Fruit fly (Drosophila melanogaster) whole organism, embryonic: Measurements from ENCODE around the gene Os-C.

ENCODE experiments used
- Abd-B ChIP-seq: fragments of 200-800 bp; sonication (Bioruptor generic); optimal IDR thresholded peaks from 2 replicates; lab custom pipeline; 2018; ENCODE audit warnings: missing biosample characterization, mild to moderate bottlenecking, missing genetic modification characterization, moderate library complexity
- Adf1 ChIP-seq: fragments of 200-800 bp; sonication (Bioruptor generic); IDR thresholded peaks from 2 replicates; pipeline ENCODE4 v1.3.6; 2022; ENCODE audit warnings: missing biosample characterization, missing genetic modification characterization
- Blimp-1 ChIP-seq: fragments of 200-800 bp; sonication (Bioruptor generic); optimal IDR thresholded peaks from 3 replicates; lab custom pipeline; 2018; ENCODE audit warnings: missing biosample characterization, missing genetic modification characterization, mild to moderate bottlenecking, moderate library complexity, missing genetic modification reagents
- CG10543 ChIP-seq: fragments of 200-800 bp; sonication (Bioruptor generic); optimal IDR thresholded peaks from 3 replicates; lab custom pipeline; 2017; ENCODE audit warnings: missing biosample characterization, mild to moderate bottlenecking, missing genetic modification characterization, moderate library complexity
- CG10565 ChIP-seq: fragments of 200-800 bp; sonication (Bioruptor generic); optimal IDR thresholded peaks from 3 replicates; lab custom pipeline; 2016; ENCODE audit warnings: missing biosample characterization, mild to moderate bottlenecking, missing genetic modification characterization
- CG10654 ChIP-seq: fragments of 200-800 bp; sonication (Bioruptor generic); optimal IDR thresholded peaks from 2 replicates; lab custom pipeline; 2016; ENCODE audit warnings: missing biosample characterization, missing genetic modification characterization
- CG13287 ChIP-seq: fragments of 200-800 bp; sonication (Bioruptor generic); IDR thresholded peaks from 2 replicates; pipeline ENCODE4 v1.3.6; 2022; ENCODE audit warnings: missing biosample characterization, missing genetic modification characterization; ENCODE audit not compliant: partially characterized antibody
- CG13296 ChIP-seq: fragments of 200-800 bp; sonication (Bioruptor generic); optimal IDR thresholded peaks from 3 replicates; lab custom pipeline; 2018; ENCODE audit warnings: missing biosample characterization, mild to moderate bottlenecking, missing genetic modification characterization
- CG13624 ChIP-seq: fragments of 200-800 bp; sonication (Bioruptor generic); optimal IDR thresholded peaks from 2 replicates; lab custom pipeline; 2016; ENCODE audit warnings: missing biosample characterization, missing genetic modification characterization
- CG14667 ChIP-seq: fragments of 200-800 bp; sonication (Bioruptor generic); IDR thresholded peaks from 2 replicates; pipeline ENCODE4 v1.3.6; 2022; ENCODE audit warnings: missing biosample characterization, missing genetic modification characterization
- CG17385 ChIP-seq: fragments of 200-800 bp; sonication (Bioruptor generic); optimal IDR thresholded peaks from 3 replicates; lab custom pipeline; 2018; ENCODE audit warnings: missing biosample characterization, mild to moderate bottlenecking, missing genetic modification characterization
- CG1832 ChIP-seq: fragments of 200-800 bp; sonication (Bioruptor generic); optimal IDR thresholded peaks from 2 replicates; lab custom pipeline; 2017; ENCODE audit warnings: missing biosample characterization, mild to moderate bottlenecking, missing genetic modification characterization, inconsistent platforms
- CG2678 ChIP-seq: fragments of 200-800 bp; sonication (Bioruptor generic); optimal IDR thresholded peaks from 3 replicates; lab custom pipeline; 2019; ENCODE audit warnings: missing biosample characterization, mild to moderate bottlenecking, missing genetic modification characterization, moderate library complexity
- CG2875 ChIP-seq: fragments of 200-800 bp; sonication (Bioruptor generic); optimal IDR thresholded peaks from 2 replicates; lab custom pipeline; 2017; ENCODE audit warnings: missing biosample characterization, mild to moderate bottlenecking, missing genetic modification characterization, missing genetic modification reagents
- CG32532 ChIP-seq: fragments of 200-800 bp; sonication (Bioruptor generic); IDR thresholded peaks from 2 replicates; pipeline ENCODE4 v1.3.6; 2022; ENCODE audit warnings: missing biosample characterization, missing genetic modification characterization
- CG4730 ChIP-seq: fragments of 200-800 bp; sonication (Bioruptor generic); IDR thresholded peaks from 2 replicates; pipeline ENCODE4 v1.3.6; 2022; ENCODE audit warnings: missing biosample characterization, missing genetic modification characterization
- CG5245 ChIP-seq: fragments of 200-800 bp; sonication (Bioruptor generic); optimal IDR thresholded peaks from 3 replicates; lab custom pipeline; 2016; ENCODE audit warnings: missing biosample characterization, missing genetic modification characterization
- CG6791 ChIP-seq: fragments of 200-800 bp; sonication (Bioruptor generic); IDR thresholded peaks from 3 replicates; pipeline ENCODE4 v1.3.6; 2022; ENCODE audit warnings: missing biosample characterization, missing genetic modification characterization; ENCODE audit not compliant: partially characterized antibody
- CG6854 ChIP-seq: fragments of 200-800 bp; sonication (Bioruptor generic); optimal IDR thresholded peaks from 3 replicates; lab custom pipeline; 2017; ENCODE audit warnings: missing biosample characterization, mild to moderate bottlenecking, missing genetic modification characterization
- CG8359 ChIP-seq: fragments of 200-800 bp; sonication (Bioruptor generic); optimal IDR thresholded peaks from 2 replicates; lab custom pipeline; 2017; ENCODE audit warnings: missing biosample characterization, mild to moderate bottlenecking, missing genetic modification characterization, borderline replicate concordance
- CG9797 ChIP-seq: fragments of 200-800 bp; sonication (Bioruptor generic); optimal IDR thresholded peaks from 3 replicates; lab custom pipeline; 2018; ENCODE audit warnings: missing biosample characterization, mild to moderate bottlenecking, missing genetic modification characterization
- CG9876 ChIP-seq: fragments of 200-800 bp; sonication (Bioruptor generic); optimal IDR thresholded peaks from 2 replicates; lab custom pipeline; 2016; ENCODE audit warnings: missing biosample characterization, missing genetic modification characterization
- Dll ChIP-seq: fragments of 200-800 bp; sonication (Bioruptor generic); IDR thresholded peaks from 4 replicates; pipeline ENCODE4 v1.3.6; 2022; ENCODE audit warnings: missing biosample characterization, missing genetic modification characterization; ENCODE audit not compliant: partially characterized antibody
- Doc2 ChIP-seq: fragments of 200-800 bp; sonication (Bioruptor generic); IDR thresholded peaks from 2 replicates; pipeline ENCODE4 v1.3.6; 2022; ENCODE audit warnings: missing biosample characterization, missing genetic modification characterization
- Eip74EF ChIP-seq, 2 experiments: fragments of 200-800 bp in 1 of 2; fragments of >200 bp in 1 of 2; sonication (Bioruptor generic) in 1 of 2; optimal IDR thresholded peaks; 2 replicates each; lab custom pipeline; 2017 to 2019; ENCODE audit warnings: missing biosample characterization in 2 of 2, missing genetic modification characterization in 2 of 2, mild to moderate bottlenecking in 1 of 2, moderate library complexity in 1 of 2
- Jarid2 ChIP-seq: fragments of 200-800 bp; sonication (Bioruptor generic); optimal IDR thresholded peaks from 3 replicates; lab custom pipeline; 2017; ENCODE audit warnings: mild to moderate bottlenecking, missing biosample characterization, missing genetic modification reagents, missing genetic modification characterization
- Med ChIP-seq: fragments of 200-800 bp; sonication (Bioruptor generic); peaks from one replicate; lab custom pipeline; 2016; ENCODE audit warnings: missing biosample characterization, missing genetic modification characterization, mild to moderate bottlenecking, inconsistent platforms, moderate library complexity
- Mrtf ChIP-seq: fragments of 200-800 bp; sonication (Bioruptor generic); IDR thresholded peaks from 3 replicates; pipeline ENCODE4 v1.3.6; 2022; ENCODE audit warnings: missing biosample characterization, missing genetic modification characterization
- Myb ChIP-seq: fragments of 200-800 bp; sonication (Bioruptor generic); optimal IDR thresholded peaks from 2 replicates; lab custom pipeline; 2016; ENCODE audit warnings: missing biosample characterization, missing genetic modification characterization
- Poxn ChIP-seq: fragments of 200-800 bp; sonication (Bioruptor generic); IDR thresholded peaks from 2 replicates; pipeline ENCODE4 v1.3.6; 2022; ENCODE audit warnings: missing biosample characterization, missing genetic modification characterization
- Ptx1 ChIP-seq: fragments of 200-800 bp; sonication (Bioruptor generic); IDR thresholded peaks from 2 replicates; pipeline ENCODE4 v1.3.6; 2022; ENCODE audit warnings: missing biosample characterization, missing genetic modification characterization
- Rfx ChIP-seq: fragments of 200-800 bp; sonication (Bioruptor generic); IDR thresholded peaks from 2 replicates; pipeline ENCODE4 v1.3.6; 2022; ENCODE audit warnings: missing biosample characterization, missing genetic modification characterization
- Sox102F ChIP-seq: fragments of 200-800 bp; sonication (Bioruptor generic); optimal IDR thresholded peaks from 2 replicates; lab custom pipeline; 2018; ENCODE audit warnings: missing biosample characterization, mild to moderate bottlenecking, missing genetic modification characterization, moderate library complexity
- chinmo ChIP-seq: fragments of 200-800 bp; sonication (Bioruptor generic); IDR thresholded peaks from 4 replicates; pipeline ENCODE4 v1.3.6; 2022; ENCODE audit warnings: missing biosample characterization, missing genetic modification characterization; ENCODE audit not compliant: partially characterized antibody
- ci ChIP-seq: fragments of 200-800 bp; sonication (Bioruptor generic); IDR thresholded peaks from 3 replicates; pipeline ENCODE4 v1.3.6; 2022; ENCODE audit warnings: missing biosample characterization, missing genetic modification characterization
- dimm ChIP-seq: fragments of 200-800 bp; sonication (Bioruptor generic); IDR thresholded peaks from 2 replicates; pipeline ENCODE4 v1.3.6; 2022; ENCODE audit warnings: missing biosample characterization, missing genetic modification characterization
- grn ChIP-seq: fragments of 200-800 bp; sonication (Bioruptor generic); optimal IDR thresholded peaks from 3 replicates; lab custom pipeline; 2017; ENCODE audit warnings: missing biosample characterization, missing genetic modification characterization
- gsb ChIP-seq: fragments of 200-800 bp; sonication (Bioruptor generic); IDR thresholded peaks from 2 replicates; pipeline ENCODE4 v1.3.6; 2022; ENCODE audit warnings: missing biosample characterization, missing genetic modification characterization
- hkb ChIP-seq, 2 experiments: fragments of 200-800 bp in 1 of 2; fragments of >200 bp in 1 of 2; sonication (Bioruptor generic) in 1 of 2; IDR thresholded peaks in 1 of 2; optimal IDR thresholded peaks in 1 of 2; 2 replicates each; pipeline versions ENCODE4 v1.3.6 to Lab custom; 2017 to 2022; ENCODE audit warnings: missing biosample characterization in 1 of 2, missing genetic modification characterization in 1 of 2
- kah ChIP-seq: fragments of 200-800 bp; sonication (Bioruptor generic); optimal IDR thresholded peaks from 2 replicates; lab custom pipeline; 2018; ENCODE audit warnings: missing biosample characterization, mild to moderate bottlenecking, missing genetic modification characterization
- lab ChIP-seq: fragments of 200-800 bp; sonication (Bioruptor generic); optimal IDR thresholded peaks from 3 replicates; lab custom pipeline; 2017; ENCODE audit warnings: missing biosample characterization, missing genetic modification characterization, mild to moderate bottlenecking, moderate library complexity, missing genetic modification reagents
- nom ChIP-seq: fragments of 200-800 bp; sonication (Bioruptor generic); optimal IDR thresholded peaks from 2 replicates; lab custom pipeline; 2017; ENCODE audit warnings: missing biosample characterization, missing genetic modification characterization, mild to moderate bottlenecking, moderate library complexity, missing genetic modification reagents
- org-1 ChIP-seq: fragments of 200-800 bp; sonication (Bioruptor generic); optimal IDR thresholded peaks from 2 replicates; lab custom pipeline; 2017; ENCODE audit warnings: missing biosample characterization, missing genetic modification characterization
- prd ChIP-seq, 3 experiments: fragments of >200 bp in 2 of 3; fragments of 200-800 bp in 1 of 3; sonication (Bioruptor generic) in 1 of 3; optimal IDR thresholded peaks in 2 of 3; IDR thresholded peaks in 1 of 3; 2 replicates in 2 of 3; 3 replicates in 1 of 3; pipeline versions ENCODE4 v1.3.6 to Lab custom; 2017 to 2022; ENCODE audit warnings: missing biosample characterization in 1 of 3, missing genetic modification characterization in 1 of 3
- sens-2 ChIP-seq: fragments of 200-800 bp; sonication (Bioruptor generic); IDR thresholded peaks from 2 replicates; pipeline ENCODE4 v1.3.6; 2022; ENCODE audit warnings: missing biosample characterization, missing genetic modification characterization
- slbo ChIP-seq: fragments of 200-800 bp; sonication (Bioruptor generic); IDR thresholded peaks from 2 replicates; pipeline ENCODE4 v1.3.6; 2022; ENCODE audit warnings: missing biosample characterization, missing genetic modification characterization
- sr ChIP-seq: fragments of 200-800 bp; sonication (Bioruptor generic); IDR thresholded peaks from 3 replicates; pipeline ENCODE4 v1.3.6; 2022; ENCODE audit warnings: missing biosample characterization, missing genetic modification characterization
- stc ChIP-seq: fragments of 200-800 bp; sonication (Bioruptor generic); IDR thresholded peaks from 2 replicates; pipeline ENCODE4 v1.3.6; 2022; ENCODE audit warnings: missing biosample characterization, missing genetic modification characterization
- wor ChIP-seq: fragments of 200-800 bp; sonication (Bioruptor generic); IDR thresholded peaks from 2 replicates; pipeline ENCODE4 v1.3.6; 2022; ENCODE audit warnings: missing biosample characterization, missing genetic modification characterization

Os-C gene

DNA sequence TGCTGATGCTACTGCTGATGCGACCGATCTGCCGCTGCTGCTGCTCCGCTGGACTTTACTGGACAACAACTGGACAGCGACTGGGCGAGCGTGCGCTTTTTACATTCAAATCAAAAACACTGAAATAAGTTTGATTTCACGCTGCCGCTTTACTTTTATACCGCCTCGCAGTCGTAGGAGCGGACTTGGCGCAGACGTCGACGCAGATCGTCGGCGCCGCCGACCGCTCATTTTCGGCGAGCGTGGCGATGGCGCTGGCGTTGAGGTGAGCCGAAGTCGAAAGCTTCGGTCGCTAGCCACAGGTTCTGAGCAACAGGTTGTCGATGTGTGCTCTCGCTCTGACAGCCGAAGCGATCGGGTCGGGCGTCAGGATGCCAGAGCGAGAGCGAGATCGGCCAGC lies 17.0 kb downstream of the Os-C start, which contains the start of gene Elovl7:
Elovl7 (minus strand) TSS at position 131 of the 400 bp plus-strand sequence.
- TF ChIP-seq stc (GFP tag; lab: Robert Waterston, UW): peak; percentile 41; the same call in 1 of the 2 replicates
- 0 out of 3 replicates have a peak, but pooled peaks have one; percentile 47 for TF ChIP-seq ci
- peak; percentile 93 for TF ChIP-seq Adf1 (GFP tag; lab: Robert Waterston, UW)
- TF ChIP-seq Abd-B: no peak
- TF ChIP-seq CG2678 (tag; lab: Kevin White, UChicago): no peak
- peak in 1 of 2 experiments; percentile 17 for TF ChIP-seq Eip74EF (GFP tag; optimal IDR thresholded peaks at IDR 0.05; lab: Kevin White, UChicago)
- no peak for TF ChIP-seq Rfx (GFP tag; lab: Robert Waterston, UW)
- no peak for TF ChIP-seq Sox102F (GFP tag; lab: Kevin White, UChicago)
- no peak for TF ChIP-seq wor (GFP tag; lab: Robert Waterston, UW)
- TF ChIP-seq chinmo (GFP tag; lab: Robert Waterston, UW): 0 out of 4 replicates have a peak, but pooled peaks have one; percentile 44
- no peak for TF ChIP-seq Ptx1
- TF ChIP-seq CG10654 (GFP tag; lab: Kevin White, UChicago): no peak
- no peak for TF ChIP-seq CG17385 (GFP tag; lab: Kevin White, UChicago)
- TF ChIP-seq CG32532: 0 out of 2 replicates have a peak, but pooled peaks have one; percentile 12
- TF ChIP-seq CG4730 (GFP tag; lab: Robert Waterston, UW): no peak
- TF ChIP-seq lab: peak; percentile 18
- peak; percentile 21 for TF ChIP-seq nom (GFP tag; lab: Kevin White, UChicago)
- TF ChIP-seq dimm: no peak
- TF ChIP-seq CG2875 (GFP tag; lab: Kevin White, UChicago): no peak
- 0 out of 4 replicates have a peak, but pooled peaks have one; percentile 15 for TF ChIP-seq Dll
- TF ChIP-seq CG10543 (GFP tag; lab: Kevin White, UChicago): peak; percentile 27
- TF ChIP-seq Mrtf (GFP tag; lab: Robert Waterston, UW): no peak
- TF ChIP-seq prd (optimal IDR thresholded peaks at IDR 0.05; lab: Kevin White, UChicago): no peak
- no peak for TF ChIP-seq prd (GFP tag; IDR thresholded peaks at IDR 0.05; lab: Robert Waterston, UW)
- peak; percentile 37; the same call in 1 of the 2 replicates for TF ChIP-seq CG13287 (GFP tag; lab: Robert Waterston, UW)
- no peak for TF ChIP-seq hkb (optimal IDR thresholded peaks at IDR 0.05; lab: Kevin White, UChicago)
- no peak for TF ChIP-seq hkb (GFP tag; IDR thresholded peaks at IDR 0.05; lab: Robert Waterston, UW)
- peak; percentile 23; the same call in 1 of the 2 replicates for TF ChIP-seq slbo (GFP tag; lab: Robert Waterston, UW)
- TF ChIP-seq CG9797: no peak
- no peak for TF ChIP-seq Myb
- TF ChIP-seq CG5245 (GFP tag; lab: Kevin White, UChicago): no peak
- TF ChIP-seq CG10565 (GFP tag; lab: Kevin White, UChicago): no peak
- TF ChIP-seq Med: peak; percentile 83
- TF ChIP-seq CG1832 (GFP tag; lab: Kevin White, UChicago): peak; percentile 22
- TF ChIP-seq CG13624: peak; percentile 1
- no peak for TF ChIP-seq grn (GFP tag; lab: Kevin White, UChicago)
- no peak for TF ChIP-seq Doc2
- TF ChIP-seq sr (GFP tag; lab: Robert Waterston, UW): 0 out of 3 replicates have a peak, but pooled peaks have one; percentile 6
- TF ChIP-seq Jarid2 (GFP tag; lab: Kevin White, UChicago): peak; percentile 32
- TF ChIP-seq Poxn (GFP tag; lab: Robert Waterston, UW): no peak
- TF ChIP-seq CG13296 (GFP tag; lab: Kevin White, UChicago): peak; percentile 17
- no peak for TF ChIP-seq org-1 (GFP tag; lab: Kevin White, UChicago)
- TF ChIP-seq Blimp-1: no peak
- peak; percentile 65 for TF ChIP-seq kah
- no peak for TF ChIP-seq sens-2 (GFP tag; lab: Robert Waterston, UW)
- peak; percentile 74 for TF ChIP-seq CG8359 (GFP tag; lab: Kevin White, UChicago)
- no peak for TF ChIP-seq gsb (GFP tag; lab: Robert Waterston, UW)
- no peak for TF ChIP-seq CG6791 (GFP tag; lab: Robert Waterston, UW)
- no peak for TF ChIP-seq CG14667 (GFP tag; lab: Robert Waterston, UW)
- peak; percentile 19 for TF ChIP-seq CG6854
- TF ChIP-seq CG9876 (GFP tag; lab: Kevin White, UChicago): no peak
